Fruit fly (Drosophila melanogaster): ENCODE results near the gene Eig71Eb.

Eig71Eb gene

dm6 chr3L:15616900-15617299, 32.8 kb upstream of the Eig71Eb start:
- TF ChIP-seq CG10669 (GFP tag; optimal IDR thresholded peaks at IDR 0.05) (no peak), Sox15 (GFP tag; optimal IDR thresholded peaks at IDR 0.05) (no peak), esn (GFP tag; optimal IDR thresholded peaks at IDR 0.05) (no peak), CG6808 (GFP tag; optimal IDR thresholded peaks at IDR 0.05) (no peak), svp (GFP tag) (no peak), Hr4 (GFP tag; optimal IDR thresholded peaks at IDR 0.05) (no peak)

dm6 chr3L:15619626-15620247, 30.0 kb upstream of the Eig71Eb start, which contains the start of gene Phs:
Gene Phs (plus strand): TSS chr3L:15619901.
- peak; percentile 67 for TF ChIP-seq CG10631 (GFP tag; optimal IDR thresholded peaks at IDR 0.05)
- peak; percentile 70 for TF ChIP-seq Eip75B (GFP tag; optimal IDR thresholded peaks at IDR 0.05)
- TF ChIP-seq CG11762 (GFP tag; optimal IDR thresholded peaks at IDR 0.05; ENCODE audit: insufficient read depth), result no peak
- TF ChIP-seq CG6792 (GFP tag; optimal IDR thresholded peaks at IDR 0.05), result peak; percentile 66
- TF ChIP-seq fkh (GFP tag; optimal IDR thresholded peaks at IDR 0.05), result peak; percentile 57
- peak; percentile 29 for TF ChIP-seq CG16779 (tag; optimal IDR thresholded peaks at IDR 0.05)
- TF ChIP-seq Ets96B (tag; optimal IDR thresholded peaks at IDR 0.05), result peak; percentile 26
- peak; percentile 81 for TF ChIP-seq vri (GFP tag; optimal IDR thresholded peaks at IDR 0.05)
- TF ChIP-seq CG4318 (GFP tag; optimal IDR thresholded peaks at IDR 0.05), result no peak
- peak; percentile 87 for TF ChIP-seq cyc (GFP tag; optimal IDR thresholded peaks at IDR 0.05)
- TF ChIP-seq spab (GFP tag; optimal IDR thresholded peaks at IDR 0.05), result peak; percentile 15
- peak; percentile 77 for TF ChIP-seq Met (GFP tag; optimal IDR thresholded peaks at IDR 0.05)
- peak; percentile 41 for TF ChIP-seq CG6808 (GFP tag; optimal IDR thresholded peaks at IDR 0.05)
- TF ChIP-seq CG32006 (GFP tag; optimal IDR thresholded peaks at IDR 0.05), result peak; percentile 59
- peak; percentile 33; the same call in 1 of the 2 replicates for TF ChIP-seq Gug (GFP tag; IDR thresholded peaks at IDR 0.05)
- peak; percentile 15 for TF ChIP-seq CG8632 (GFP tag; optimal IDR thresholded peaks at IDR 0.05)
- peak; percentile 16 for TF ChIP-seq CG9139 (GFP tag; optimal IDR thresholded peaks at IDR 0.05)
- peak; percentile 31 for TF ChIP-seq CG1621 (tag; optimal IDR thresholded peaks at IDR 0.05)
- peak; percentile 69 for TF ChIP-seq CG7368 (GFP tag; optimal IDR thresholded peaks at IDR 0.05)
- peak; percentile 0 for TF ChIP-seq CG34406 (GFP tag; optimal IDR thresholded peaks at IDR 0.05)
- no peak for TF ChIP-seq CG6276 (GFP tag; optimal IDR thresholded peaks at IDR 0.05)
- no peak; the same call in 1 of the 2 replicates for TF ChIP-seq CG15336 (GFP tag; IDR thresholded peaks at IDR 0.05)
- TF ChIP-seq dsx (GFP tag; optimal IDR thresholded peaks at IDR 0.05; ENCODE audit: poor library complexity, severe bottlenecking), result peak; percentile 72
- peak; percentile 85 for TF ChIP-seq topi (GFP tag; optimal IDR thresholded peaks at IDR 0.05)
- TF ChIP-seq CG3919 (GFP tag; optimal IDR thresholded peaks at IDR 0.05), result peak; percentile 90
- peak; percentile 68 for TF ChIP-seq achi (GFP tag; optimal IDR thresholded peaks at IDR 0.05)
- peak; percentile 42 for TF ChIP-seq CG3032 (tag; optimal IDR thresholded peaks at IDR 0.05)
- TF ChIP-seq Ets21C (GFP tag; optimal IDR thresholded peaks at IDR 0.05), result peak; percentile 63
- peak; percentile 69 for TF ChIP-seq eg (GFP tag; IDR thresholded peaks at IDR 0.05)
- no peak for TF ChIP-seq Hr38 (GFP tag; optimal IDR thresholded peaks at IDR 0.05)
- TF ChIP-seq Hr4 (GFP tag; optimal IDR thresholded peaks at IDR 0.05), result peak; percentile 28
- TF ChIP-seq Sox102F (GFP tag; optimal IDR thresholded peaks at IDR 0.05), result peak; percentile 71
- peak; percentile 50 for TF ChIP-seq Blimp-1 (GFP tag; optimal IDR thresholded peaks at IDR 0.05)
- TF ChIP-seq Hr39 (GFP tag; optimal IDR thresholded peaks at IDR 0.05), result peak; percentile 77
- TF ChIP-seq Smox (GFP tag; optimal IDR thresholded peaks at IDR 0.05), result peak; percentile 58
- TF ChIP-seq ss (GFP tag; optimal IDR thresholded peaks at IDR 0.05), result peak; percentile 34 to 64
- peak; percentile 41 for TF ChIP-seq dac (GFP tag; optimal IDR thresholded peaks at IDR 0.05)
- TF ChIP-seq OdsH (GFP tag; optimal IDR thresholded peaks at IDR 0.05), result peak; percentile 72
- TF ChIP-seq Sox15 (GFP tag; optimal IDR thresholded peaks at IDR 0.05), result peak; percentile 51
- TF ChIP-seq svp (GFP tag), result peak; percentile 85
- TF ChIP-seq CG11294 (GFP tag; IDR thresholded peaks at IDR 0.05), result peak; percentile 32; the same call in 1 of the 2 replicates
- peak; percentile 65 for TF ChIP-seq CG10669 (GFP tag; optimal IDR thresholded peaks at IDR 0.05)
- TF ChIP-seq Sox14 (GFP tag; optimal IDR thresholded peaks at IDR 0.05), result peak; percentile 86
- TF ChIP-seq CG11902 (GFP tag; optimal IDR thresholded peaks at IDR 0.05), result peak; percentile 63
- peak; percentile 32 for TF ChIP-seq fd59A (GFP tag; optimal IDR thresholded peaks at IDR 0.05)
- TF ChIP-seq Eip93F (GFP tag; optimal IDR thresholded peaks at IDR 0.05), result no peak
- peak; percentile 86 for TF ChIP-seq lz (GFP tag; optimal IDR thresholded peaks at IDR 0.05)
